Fruit fly (Drosophila melanogaster) whole organism, embryonic: ENCODE results near the gene Ir21a.
A peak's percentile ranks its signal among the peaks of the same experiment; 100 is the strongest.

ENCODE experiments used
- ATbp ChIP-seq: fragments of 200-800 bp; sonication (Bioruptor generic); optimal IDR thresholded peaks from 2 replicates; lab custom pipeline; 2017; ENCODE audit warnings: missing biosample characterization, mild to moderate bottlenecking, missing genetic modification characterization, missing genetic modification reagents
- Ada2b ChIP-seq: fragments of 200-800 bp; sonication (Bioruptor generic); IDR thresholded peaks from 2 replicates; pipeline ENCODE4 v1.3.6; 2022; ENCODE audit warnings: missing biosample characterization, missing genetic modification characterization
- B-H1 ChIP-seq: fragments of 200-800 bp; sonication (Bioruptor generic); IDR thresholded peaks from 3 replicates; pipeline ENCODE4 v1.3.6; 2022; ENCODE audit warnings: missing biosample characterization, missing genetic modification characterization
- Bgb ChIP-seq: fragments of 200-800 bp; sonication (Bioruptor generic); IDR thresholded peaks from 2 replicates; pipeline ENCODE4 v1.3.6; 2022; ENCODE audit warnings: missing biosample characterization, missing genetic modification characterization; ENCODE audit not compliant: partially characterized antibody
- Blimp-1 ChIP-seq: fragments of 200-800 bp; sonication (Bioruptor generic); optimal IDR thresholded peaks from 3 replicates; lab custom pipeline; 2018; ENCODE audit warnings: missing biosample characterization, missing genetic modification characterization, mild to moderate bottlenecking, moderate library complexity, missing genetic modification reagents
- CG10147 ChIP-seq: fragments of 200-800 bp; sonication (Bioruptor generic); optimal IDR thresholded peaks from 2 replicates; lab custom pipeline; 2019; ENCODE audit warnings: missing biosample characterization, mild to moderate bottlenecking, missing genetic modification characterization, moderate library complexity
- CG16813 ChIP-seq: fragments of 200-800 bp; sonication (Bioruptor generic); IDR thresholded peaks from 3 replicates; pipeline ENCODE4 v1.3.6; 2022; ENCODE audit warnings: missing biosample characterization, missing genetic modification characterization; ENCODE audit not compliant: partially characterized antibody
- CG2120 ChIP-seq: fragments of 200-800 bp; sonication (Bioruptor generic); optimal IDR thresholded peaks from 3 replicates; lab custom pipeline; 2016; ENCODE audit warnings: missing biosample characterization, missing genetic modification characterization
- CG30431 ChIP-seq: fragments of 200-800 bp; sonication (Bioruptor generic); optimal IDR thresholded peaks from 2 replicates; lab custom pipeline; 2017; ENCODE audit warnings: missing biosample characterization, missing genetic modification characterization
- CG31388 ChIP-seq: fragments of 200-800 bp; sonication (Bioruptor generic); optimal IDR thresholded peaks from 2 replicates; lab custom pipeline; 2016; ENCODE audit warnings: missing biosample characterization, missing genetic modification characterization
- CG5180 ChIP-seq: fragments of 200-800 bp; sonication (Bioruptor generic); optimal IDR thresholded peaks from 3 replicates; lab custom pipeline; 2017; ENCODE audit warnings: missing biosample characterization, missing genetic modification characterization, mild to moderate bottlenecking, moderate library complexity, missing genetic modification reagents
- CG6175 ChIP-seq: fragments of 200-800 bp; sonication (Bioruptor generic); IDR thresholded peaks from 3 replicates; pipeline ENCODE4 v1.3.6; 2022; ENCODE audit warnings: missing biosample characterization, missing genetic modification characterization
- CG6654 ChIP-seq: fragments of 200-800 bp; sonication (Bioruptor generic); optimal IDR thresholded peaks from 2 replicates; lab custom pipeline; 2017; ENCODE audit warnings: missing biosample characterization, mild to moderate bottlenecking, missing genetic modification characterization
- CG7928 ChIP-seq: fragments of 200-800 bp; sonication (Bioruptor generic); optimal IDR thresholded peaks from 2 replicates; lab custom pipeline; 2017; ENCODE audit warnings: missing biosample characterization, mild to moderate bottlenecking, missing genetic modification characterization
- CG9797 ChIP-seq: fragments of 200-800 bp; sonication (Bioruptor generic); optimal IDR thresholded peaks from 3 replicates; lab custom pipeline; 2018; ENCODE audit warnings: missing biosample characterization, mild to moderate bottlenecking, missing genetic modification characterization
- CHES-1-like ChIP-seq: fragments of 200-800 bp; sonication (Bioruptor generic); optimal IDR thresholded peaks from 2 replicates; lab custom pipeline; 2016; ENCODE audit warnings: missing biosample characterization, missing genetic modification characterization
- E2f1 ChIP-seq: fragments of 200-800 bp; sonication (Bioruptor generic); IDR thresholded peaks from 2 replicates; pipeline ENCODE4 v1.3.6; 2022; ENCODE audit warnings: missing biosample characterization, missing genetic modification characterization
- Fer1 ChIP-seq: fragments of 200-800 bp; sonication (Bioruptor generic); optimal IDR thresholded peaks from 2 replicates; lab custom pipeline; 2017; ENCODE audit warnings: missing biosample characterization, mild to moderate bottlenecking, missing genetic modification characterization
- HHEX ChIP-seq: fragments of 200-800 bp; sonication (Bioruptor generic); optimal IDR thresholded peaks from 3 replicates; lab custom pipeline; 2017; ENCODE audit warnings: missing biosample characterization, mild to moderate bottlenecking, missing genetic modification characterization, missing genetic modification reagents
- Jarid2 ChIP-seq: fragments of 200-800 bp; sonication (Bioruptor generic); optimal IDR thresholded peaks from 3 replicates; lab custom pipeline; 2017; ENCODE audit warnings: mild to moderate bottlenecking, missing biosample characterization, missing genetic modification reagents, missing genetic modification characterization
- MESR4 ChIP-seq: fragments of 200-800 bp; sonication (Bioruptor generic); optimal IDR thresholded peaks from 2 replicates; lab custom pipeline; 2018; ENCODE audit warnings: missing biosample characterization, mild to moderate bottlenecking, missing genetic modification characterization, moderate library complexity
- NFAT ChIP-seq: fragments of 200-800 bp; sonication (Bioruptor generic); IDR thresholded peaks from 2 replicates; pipeline ENCODE4 v1.3.6; 2022; ENCODE audit warnings: missing biosample characterization, missing genetic modification characterization
- Nf-YC ChIP-seq: fragments of 200-800 bp; optimal IDR thresholded peaks from 3 replicates; lab custom pipeline; 2019; ENCODE audit warnings: missing biosample characterization, mild to moderate bottlenecking, missing genetic modification characterization, moderate library complexity
- Rfx ChIP-seq: fragments of 200-800 bp; sonication (Bioruptor generic); IDR thresholded peaks from 2 replicates; pipeline ENCODE4 v1.3.6; 2022; ENCODE audit warnings: missing biosample characterization, missing genetic modification characterization
- Usf ChIP-seq: fragments of 200-800 bp; sonication (Bioruptor generic); optimal IDR thresholded peaks from 2 replicates; lab custom pipeline; 2017; ENCODE audit warnings: missing genotype, missing biosample characterization, missing genetic modification characterization
- Vsx1 ChIP-seq: fragments of 200-800 bp; sonication (Bioruptor generic); optimal IDR thresholded peaks from 2 replicates; lab custom pipeline; 2017; ENCODE audit warnings: missing biosample characterization, mild to moderate bottlenecking, missing genetic modification characterization, missing genetic modification reagents
- abd-A ChIP-seq: fragments of 200-800 bp; sonication (Bioruptor generic); optimal IDR thresholded peaks from 3 replicates; lab custom pipeline; 2019; ENCODE audit warnings: missing biosample characterization, mild to moderate bottlenecking, missing genetic modification characterization, moderate library complexity
- al ChIP-seq: fragments of 200-800 bp; sonication (Bioruptor generic); IDR thresholded peaks from 2 replicates; pipeline ENCODE4 v1.3.6; 2022; ENCODE audit warnings: missing biosample characterization, missing genetic modification characterization
- bbx ChIP-seq: fragments of 200-800 bp; sonication (Bioruptor generic); IDR thresholded peaks from 2 replicates; pipeline ENCODE4 v1.3.6; 2022; ENCODE audit warnings: missing biosample characterization, missing genetic modification characterization; ENCODE audit not compliant: partially characterized antibody
- bowl ChIP-seq: fragments of 200-800 bp; sonication (Bioruptor generic); IDR thresholded peaks from 2 replicates; pipeline ENCODE4 v1.3.6; 2022; ENCODE audit warnings: missing biosample characterization, missing genetic modification characterization
- cad ChIP-seq: fragments of >200 bp; optimal IDR thresholded peaks from 2 replicates; lab custom pipeline; 2017; ENCODE audit warnings: missing biosample characterization, missing genetic modification characterization
- chinmo ChIP-seq: fragments of 200-800 bp; sonication (Bioruptor generic); IDR thresholded peaks from 4 replicates; pipeline ENCODE4 v1.3.6; 2022; ENCODE audit warnings: missing biosample characterization, missing genetic modification characterization; ENCODE audit not compliant: partially characterized antibody
- crc ChIP-seq: fragments of 200-800 bp; sonication (Bioruptor generic); optimal IDR thresholded peaks from 2 replicates; lab custom pipeline; 2016; ENCODE audit warnings: missing biosample characterization, missing genetic modification characterization
- crp ChIP-seq, 2 experiments: fragments of 200-800 bp; sonication (Bioruptor generic); optimal IDR thresholded peaks; 2 replicates in 1 of 2; 3 replicates in 1 of 2; lab custom pipeline; 2017; ENCODE audit warnings: missing biosample characterization in 2 of 2, missing genetic modification characterization in 2 of 2, mild to moderate bottlenecking in 1 of 2, moderate library complexity in 1 of 2
- dimm ChIP-seq: fragments of 200-800 bp; sonication (Bioruptor generic); IDR thresholded peaks from 2 replicates; pipeline ENCODE4 v1.3.6; 2022; ENCODE audit warnings: missing biosample characterization, missing genetic modification characterization
- dpn ChIP-seq, 2 experiments: fragments of 200-800 bp; sonication (Bioruptor generic); optimal IDR thresholded peaks; 3 replicates each; lab custom pipeline; 2016; ENCODE audit warnings: missing biosample characterization in 2 of 2, missing genetic modification characterization in 2 of 2
- emc ChIP-seq: fragments of 200-800 bp; sonication (Bioruptor generic); optimal IDR thresholded peaks from 2 replicates; lab custom pipeline; 2016; ENCODE audit warnings: missing biosample characterization, missing genetic modification characterization
- ems ChIP-seq: fragments of 200-800 bp; sonication (Bioruptor generic); optimal IDR thresholded peaks from 3 replicates; lab custom pipeline; 2016; ENCODE audit warnings: missing biosample characterization, missing genetic modification characterization
- eve ChIP-seq, 2 experiments: fragments of >200 bp; optimal IDR thresholded peaks; 2 replicates each; lab custom pipeline; 2017; ENCODE audit warnings: missing biosample characterization in 2 of 2, missing genetic modification characterization in 2 of 2
- fd3F ChIP-seq: fragments of 200-800 bp; sonication (Bioruptor generic); optimal IDR thresholded peaks from 2 replicates; lab custom pipeline; 2018; ENCODE audit warnings: missing biosample characterization, mild to moderate bottlenecking, missing genetic modification characterization, moderate library complexity
- gfzf ChIP-seq: fragments of 200-800 bp; sonication (Bioruptor generic); optimal IDR thresholded peaks from 2 replicates; lab custom pipeline; 2016; ENCODE audit warnings: missing biosample characterization, mild to moderate bottlenecking, missing genetic modification characterization, moderate library complexity
- nmo ChIP-seq: fragments of 200-800 bp; sonication (Bioruptor generic); optimal IDR thresholded peaks from 2 replicates; lab custom pipeline; 2018; ENCODE audit warnings: missing biosample characterization, mild to moderate bottlenecking, missing genetic modification characterization, moderate library complexity
- odd ChIP-seq: fragments of 200-800 bp; sonication (Bioruptor generic); optimal IDR thresholded peaks from 2 replicates; lab custom pipeline; 2017; ENCODE audit warnings: missing biosample characterization, mild to moderate bottlenecking, missing genetic modification characterization
- pan ChIP-seq, 4 experiments: fragments of >200 bp in 3 of 4; fragments of 200-800 bp in 1 of 4; sonication (Bioruptor generic) in 1 of 4; optimal IDR thresholded peaks in 3 of 4; IDR thresholded peaks in 1 of 4; 2 replicates each; pipeline versions ENCODE4 v1.3.6 to Lab custom; 2017 to 2022; ENCODE audit warnings: missing biosample characterization in 2 of 4, missing genetic modification characterization in 2 of 4, mixed read lengths in 1 of 4
- pum ChIP-seq: fragments of 200-800 bp; sonication (Bioruptor generic); optimal IDR thresholded peaks from 2 replicates; lab custom pipeline; 2016; ENCODE audit warnings: missing biosample characterization, missing genetic modification characterization
- scrt ChIP-seq: fragments of 200-800 bp; sonication (Bioruptor generic); optimal IDR thresholded peaks from 2 replicates; lab custom pipeline; 2018; ENCODE audit warnings: missing biosample characterization, mild to moderate bottlenecking, missing genetic modification characterization, moderate library complexity
- sens ChIP-seq: fragments of 200-800 bp; sonication (Bioruptor generic); peaks from one replicate; lab custom pipeline; 2016; ENCODE audit warnings: missing biosample characterization, missing genetic modification characterization
- sug ChIP-seq: fragments of 200-800 bp; optimal IDR thresholded peaks from 2 replicates; lab custom pipeline; 2019; ENCODE audit warnings: missing biosample characterization, mild to moderate bottlenecking, missing genetic modification characterization, moderate library complexity
- zfh2 ChIP-seq: fragments of 200-800 bp; sonication (Bioruptor generic); optimal IDR thresholded peaks from 2 replicates; lab custom pipeline; 2016; ENCODE audit warnings: missing biosample characterization, missing genetic modification characterization

The Ir21a gene

DNA sequence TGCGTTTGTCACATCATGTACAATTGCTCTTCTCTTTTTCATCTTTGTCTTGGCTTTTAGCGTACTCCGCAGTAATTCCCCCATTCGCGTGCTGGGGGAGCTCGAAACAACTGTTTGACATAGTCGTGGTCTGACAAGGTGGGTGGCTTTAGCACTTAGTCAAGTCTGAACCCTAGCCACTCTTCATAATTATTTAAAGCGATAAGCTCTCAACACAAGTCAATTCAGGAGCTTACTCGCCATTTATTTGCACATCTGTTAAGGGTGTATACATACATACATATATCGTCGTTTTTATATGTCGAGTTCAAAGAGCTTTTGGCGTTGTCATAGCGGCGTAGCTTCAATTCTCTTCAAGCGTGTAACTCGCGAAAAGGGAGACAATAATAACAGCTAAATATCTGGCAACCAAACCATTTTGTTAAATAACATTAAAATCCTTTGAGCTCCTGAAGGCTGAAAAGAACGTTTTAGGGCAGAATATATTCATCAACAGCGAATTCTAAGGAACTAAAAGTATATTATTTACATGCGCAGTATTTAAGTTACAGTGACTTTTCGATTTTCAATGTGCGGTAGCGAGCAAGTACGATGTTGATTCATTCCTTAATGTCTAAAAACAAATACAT lies 48.9 kb upstream of the Ir21a start (continued):
- TF ChIP-seq gfzf (GFP tag; lab: Kevin White, UChicago), result no peak
- TF ChIP-seq CG2120, result peak; percentile 18
- no peak for TF ChIP-seq bbx
- no peak for TF ChIP-seq Blimp-1 (GFP tag; lab: Kevin White, UChicago)
- no peak for TF ChIP-seq pan (optimal IDR thresholded peaks at IDR 0.05; lab: Kevin White, UChicago)
- no peak for TF ChIP-seq pan (GFP tag; optimal IDR thresholded peaks at IDR 0.05 in 1 of 2, IDR thresholded peaks at IDR 0.05 in 1 of 2)
- no peak for TF ChIP-seq bowl (GFP tag; lab: Robert Waterston, UW)
- TF ChIP-seq Ada2b (GFP tag; lab: Robert Waterston, UW), result no peak
- 0 out of 4 replicates have a peak, but pooled peaks have one; percentile 37 for TF ChIP-seq chinmo (GFP tag; lab: Robert Waterston, UW)
- TF ChIP-seq sug (tag; lab: Kevin White, UChicago), result no peak
- no peak for TF ChIP-seq fd3F
- no peak for TF ChIP-seq al (GFP tag; lab: Robert Waterston, UW)
- no peak for TF ChIP-seq emc
- TF ChIP-seq CG6654 (GFP tag; lab: Kevin White, UChicago), result no peak
- TF ChIP-seq HHEX (GFP tag; lab: Kevin White, UChicago), result no peak
- peak; percentile 25; the same call in 1 of the 2 replicates for TF ChIP-seq Rfx (GFP tag; lab: Robert Waterston, UW)
- TF ChIP-seq CG10147 (GFP tag; lab: Kevin White, UChicago), result no peak
- no peak for TF ChIP-seq Bgb (GFP tag; lab: Robert Waterston, UW)
- no peak for TF ChIP-seq Jarid2 (GFP tag; lab: Kevin White, UChicago)
- no peak for TF ChIP-seq Usf (GFP tag; lab: Kevin White, UChicago)
- TF ChIP-seq NFAT (GFP tag; lab: Robert Waterston, UW), result no peak
- TF ChIP-seq CG5180 (GFP tag; lab: Kevin White, UChicago), result peak; percentile 2
- TF ChIP-seq sens, result peak; percentile 25
- TF ChIP-seq cad (GFP tag; lab: Kevin White, UChicago), result no peak
- no peak for TF ChIP-seq pum (GFP tag; lab: Kevin White, UChicago)
- TF ChIP-seq MESR4 (GFP tag; lab: Kevin White, UChicago), result no peak
- TF ChIP-seq Fer1, result peak; percentile 8
- no peak for TF ChIP-seq B-H1 (GFP tag; lab: Robert Waterston, UW)
- no peak for TF ChIP-seq Vsx1 (GFP tag; lab: Kevin White, UChicago)
- TF ChIP-seq CG16813 (GFP tag; lab: Robert Waterston, UW), result no peak
- TF ChIP-seq zfh2 (GFP tag; lab: Kevin White, UChicago), result no peak
- TF ChIP-seq crp (GFP tag; optimal IDR thresholded peaks at IDR 0.05; lab: Kevin White, UChicago), result peak in 1 of 2 experiments; percentile 54
- TF ChIP-seq dimm (GFP tag; lab: Robert Waterston, UW), result no peak
- no peak for TF ChIP-seq CG7928 (GFP tag; lab: Kevin White, UChicago)
- no peak for TF ChIP-seq nmo (GFP tag; lab: Kevin White, UChicago)
- no peak for TF ChIP-seq CHES-1-like (GFP tag; lab: Kevin White, UChicago)
- TF ChIP-seq ATbp, result no peak
- no peak for TF ChIP-seq CG30431 (GFP tag; lab: Kevin White, UChicago)
- no peak for TF ChIP-seq CG9797 (GFP tag; lab: Kevin White, UChicago)
- no peak for TF ChIP-seq CG6175 (GFP tag; lab: Robert Waterston, UW)
- no peak for TF ChIP-seq crc (GFP tag; lab: Kevin White, UChicago)
- no peak for TF ChIP-seq odd (GFP tag; lab: Kevin White, UChicago)
- no peak for TF ChIP-seq CG31388
- TF ChIP-seq E2f1 (GFP tag; lab: Robert Waterston, UW), result no peak
- TF ChIP-seq scrt (GFP tag; lab: Kevin White, UChicago), result no peak
- no peak for TF ChIP-seq dpn (GFP tag; optimal IDR thresholded peaks at IDR 0.05; lab: Kevin White, UChicago)
- peak in 1 of 2 experiments; percentile 26 for TF ChIP-seq eve (GFP tag; optimal IDR thresholded peaks at IDR 0.05; lab: Kevin White, UChicago)
- no peak for TF ChIP-seq ems (GFP tag; lab: Kevin White, UChicago)
- peak; percentile 18 for TF ChIP-seq abd-A (tag; lab: Kevin White, UChicago)
- no peak for TF ChIP-seq Nf-YC (tag; lab: Kevin White, UChicago)
